Worm (Caenorhabditis elegans) whole organism, L2 larva: ENCODE results near the gene srap-1.

Experiments
- C34F6.9 ChIP-seq: fragments of 150-350 bp; optimal IDR thresholded peaks from 2 replicates; lab custom pipeline; 2014; ENCODE audit warnings: missing biosample characterization, missing genetic modification characterization
- F13H6.1 ChIP-seq: sonication (generic microtip); optimal IDR thresholded peaks from 2 replicates; lab custom pipeline; 2016; ENCODE audit warnings: missing genetic modification characterization, missing compliant biosample characterization
- R02D3.7 ChIP-seq: fragments of 150-350 bp; optimal IDR thresholded peaks from 2 replicates; lab custom pipeline; 2014; ENCODE audit warnings: missing biosample characterization, missing genetic modification characterization
- aly-2 ChIP-seq: fragments of 150-350 bp; optimal IDR thresholded peaks from 2 replicates; lab custom pipeline; 2014; ENCODE audit warnings: missing biosample characterization, missing genetic modification characterization
- blmp-1 ChIP-seq: sonication (generic microtip); optimal IDR thresholded peaks from 2 replicates; lab custom pipeline; 2017; ENCODE audit warnings: missing genetic modification characterization, mild to moderate bottlenecking, missing compliant biosample characterization, antibody characterized with exemption, moderate library complexity; ENCODE audit not compliant: insufficient read depth
- crh-2 ChIP-seq: sonication (generic microtip); optimal IDR thresholded peaks from 2 replicates; lab custom pipeline; 2017; ENCODE audit warnings: missing biosample characterization, missing genetic modification characterization
- dmd-4 ChIP-seq: sonication (generic microtip); optimal IDR thresholded peaks from 2 replicates; lab custom pipeline; 2017; ENCODE audit warnings: missing biosample characterization, missing genetic modification characterization
- elt-1 ChIP-seq: fragments of 150-350 bp; optimal IDR thresholded peaks from 2 replicates; lab custom pipeline; 2014; ENCODE audit warnings: missing biosample characterization, missing genetic modification characterization
- elt-3 ChIP-seq: sonication (generic microtip); optimal IDR thresholded peaks from 2 replicates; lab custom pipeline; 2017; ENCODE audit warnings: missing biosample characterization, missing genetic modification characterization
- fos-1 ChIP-seq: fragments of 150-350 bp; optimal IDR thresholded peaks from 2 replicates; lab custom pipeline; 2014; ENCODE audit warnings: missing biosample characterization, missing genetic modification characterization
- gmeb-1 ChIP-seq: fragments of 150-350 bp; optimal IDR thresholded peaks from 2 replicates; lab custom pipeline; 2014; ENCODE audit warnings: missing biosample characterization, missing genetic modification characterization
- lin-11 ChIP-seq: fragments of 150-350 bp; sonication (generic microtip); optimal IDR thresholded peaks from 2 replicates; lab custom pipeline; 2014; ENCODE audit warnings: missing biosample characterization, missing genetic modification characterization, inconsistent platforms, mixed read lengths
- lin-13 ChIP-seq: fragments of 150-350 bp; optimal IDR thresholded peaks from 2 replicates; lab custom pipeline; 2014; ENCODE audit warnings: missing biosample characterization, missing genetic modification reagents, missing genetic modification characterization
- lin-39 ChIP-seq: fragments of 150-350 bp; optimal IDR thresholded peaks from 2 replicates; lab custom pipeline; 2014; ENCODE audit warnings: missing biosample characterization, missing genetic modification reagents, missing genetic modification characterization
- lsy-2 ChIP-seq, 2 experiments: fragments of 150-350 bp in 1 of 2; sonication (generic microtip) in 1 of 2; optimal IDR thresholded peaks; 2 replicates each; lab custom pipeline; 2014 to 2017; ENCODE audit warnings: missing biosample characterization in 2 of 2, missing genetic modification characterization in 2 of 2
- mab-5 ChIP-seq: fragments of 150-350 bp; optimal IDR thresholded peaks from 2 replicates; lab custom pipeline; 2014; ENCODE audit warnings: missing biosample characterization, missing genetic modification characterization
- mdl-1 ChIP-seq, 2 experiments: fragments of 150-350 bp in 1 of 2; sonication (generic microtip) in 1 of 2; optimal IDR thresholded peaks; 2 replicates each; lab custom pipeline; 2017; ENCODE audit warnings: missing biosample characterization in 2 of 2, missing genetic modification characterization in 2 of 2
- nhr-10 ChIP-seq: sonication (generic microtip); optimal IDR thresholded peaks from 2 replicates; lab custom pipeline; 2017; ENCODE audit warnings: missing biosample characterization, missing genetic modification characterization
- nhr-129 ChIP-seq: fragments of 150-350 bp; optimal IDR thresholded peaks from 2 replicates; lab custom pipeline; 2014; ENCODE audit warnings: missing biosample characterization, missing genetic modification characterization
- nhr-21 ChIP-seq: fragments of 150-350 bp; optimal IDR thresholded peaks from 2 replicates; lab custom pipeline; 2014; ENCODE audit warnings: missing biosample characterization, missing genetic modification characterization
- nhr-237 ChIP-seq: fragments of 150-350 bp; optimal IDR thresholded peaks from 2 replicates; lab custom pipeline; 2014; ENCODE audit warnings: missing biosample characterization, missing genetic modification characterization
- nhr-25 ChIP-seq: fragments of 150-350 bp; sonication (generic microtip); optimal IDR thresholded peaks from 3 replicates; lab custom pipeline; 2014; ENCODE audit warnings: missing biosample characterization, missing genetic modification characterization
- nhr-77 ChIP-seq: fragments of 150-350 bp; optimal IDR thresholded peaks from 2 replicates; lab custom pipeline; 2014; ENCODE audit warnings: missing biosample characterization, missing genetic modification characterization
- skn-1 ChIP-seq: sonication (generic microtip); optimal IDR thresholded peaks from 2 replicates; lab custom pipeline; 2017; ENCODE audit warnings: missing biosample characterization, missing genetic modification characterization
- sma-3 ChIP-seq: sonication (generic microtip); optimal IDR thresholded peaks from 2 replicates; lab custom pipeline; 2016; ENCODE audit warnings: missing genetic modification reagents, missing genetic modification characterization, missing compliant biosample characterization
- sma-9 ChIP-seq, 2 experiments: fragments of 150-350 bp in 1 of 2; sonication (generic microtip) in 1 of 2; optimal IDR thresholded peaks; 2 replicates each; lab custom pipeline; 2014 to 2016; ENCODE audit warnings: missing genetic modification characterization in 2 of 2, mild to moderate bottlenecking in 1 of 2, missing biosample characterization in 1 of 2, missing compliant biosample characterization in 1 of 2, missing genetic modification reagents in 1 of 2, moderate library complexity in 1 of 2
- snpc-4 ChIP-seq: fragments of 150-350 bp; optimal IDR thresholded peaks from 2 replicates; lab custom pipeline; 2014; ENCODE audit warnings: missing biosample characterization, missing genetic modification characterization
- unc-39 ChIP-seq: fragments of 150-350 bp; optimal IDR thresholded peaks from 2 replicates; lab custom pipeline; 2014; ENCODE audit warnings: missing biosample characterization, missing genetic modification characterization
- unc-55 ChIP-seq: fragments of 150-350 bp; sonication (generic microtip); optimal IDR thresholded peaks from 3 replicates; lab custom pipeline; 2014; ENCODE audit warnings: missing biosample characterization, missing genetic modification reagents, missing genetic modification characterization
- unc-62 ChIP-seq: fragments of 150-350 bp; optimal IDR thresholded peaks from 2 replicates; lab custom pipeline; 2014; ENCODE audit warnings: missing biosample characterization, missing genetic modification reagents, missing genetic modification characterization
- ztf-1 ChIP-seq: fragments of 200-800 bp; sonication (Bioruptor generic); conservative IDR thresholded peaks from 2 replicates; pipeline ENCODE4 v1.3.6; 2022; ENCODE audit warnings: missing genetic modification characterization, missing compliant biosample characterization
- ztf-11 ChIP-seq: sonication (generic microtip); optimal IDR thresholded peaks from 2 replicates; lab custom pipeline; 2017; ENCODE audit warnings: missing biosample characterization, missing genetic modification characterization

srap-1 gene

ce11 chrII:11238869-11239647 is 36.0 kb downstream of the srap-1 start, which contains the start of the genes rpn-9 and T06D8.9:
rpn-9 (minus strand) TSS chrII:11238919.
T06D8.9 (plus strand) TSS chrII:11239597.
- peak; percentile 65 for TF ChIP-seq nhr-21
- TF ChIP-seq elt-1 (tag; lab: Kevin White, UChicago) = no peak
- TF ChIP-seq mdl-1 (tag; optimal IDR thresholded peaks at IDR 0.05; lab: Kevin White, UChicago) = peak in 1 of 2 experiments; percentile 38
- TF ChIP-seq blmp-1 (tag; lab: Kevin White, UChicago) = peak; percentile 53
- TF ChIP-seq snpc-4 = peak; percentile 86
- TF ChIP-seq dmd-4 (tag; lab: Kevin White, UChicago) = no peak
- TF ChIP-seq mab-5 = peak; percentile 70
- TF ChIP-seq F13H6.1 (tag; lab: Kevin White, UChicago) = peak; percentile 69
- TF ChIP-seq crh-2 (tag; lab: Kevin White, UChicago) = peak; percentile 89
- no peak for TF ChIP-seq unc-39
- TF ChIP-seq sma-3 (GFP tag; lab: Kevin White, UChicago) = peak; percentile 67
- TF ChIP-seq lin-13 (GFP tag; lab: Kevin White, UChicago) = peak; percentile 85
- peak; percentile 69 to 92 for TF ChIP-seq lsy-2 (tag; optimal IDR thresholded peaks at IDR 0.05; lab: Kevin White, UChicago)
- TF ChIP-seq lin-11 (tag; lab: Kevin White, UChicago) = peak; percentile 45
- peak; percentile 71 for TF ChIP-seq nhr-25 (tag; lab: Kevin White, UChicago)
- TF ChIP-seq C34F6.9 (tag; lab: Kevin White, UChicago) = peak; percentile 95
- no peak for TF ChIP-seq lin-39 (tag; lab: Kevin White, UChicago)
- TF ChIP-seq unc-55 (GFP tag; lab: Kevin White, UChicago) = peak; percentile 97
- peak; percentile 57 for TF ChIP-seq skn-1
- TF ChIP-seq gmeb-1 (tag; lab: Kevin White, UChicago) = peak; percentile 82
- TF ChIP-seq fos-1 (tag; lab: Kevin White, UChicago) = peak; percentile 31
- peak; percentile 66 for TF ChIP-seq sma-9 (GFP tag; optimal IDR thresholded peaks at IDR 0.05; lab: Kevin White, UChicago)
- TF ChIP-seq sma-9 (tag; optimal IDR thresholded peaks at IDR 0.05; lab: Kevin White, UChicago) = no peak
- no peak for TF ChIP-seq nhr-77 (tag; lab: Kevin White, UChicago)
- peak; percentile 83 for TF ChIP-seq nhr-129 (tag; lab: Kevin White, UChicago)
- TF ChIP-seq elt-3 (tag; lab: Kevin White, UChicago) = no peak
- TF ChIP-seq, all 48 proteins: peak for 19

- TF ChIP-seq ztf-11 (tag; lab: Kevin White, UChicago) (no peak), lin-13 (GFP tag; lab: Kevin White, UChicago) (no peak), fos-1 (tag; lab: Kevin White, UChicago) (no peak), C34F6.9 (tag; lab: Kevin White, UChicago) (no peak), elt-3 (tag; lab: Kevin White, UChicago) (no peak), sma-9 (GFP tag; optimal IDR thresholded peaks at IDR 0.05; lab: Kevin White, UChicago) (no peak), sma-9 (tag; optimal IDR thresholded peaks at IDR 0.05; lab: Kevin White, UChicago) (no peak), mdl-1 (tag; optimal IDR thresholded peaks at IDR 0.05; lab: Kevin White, UChicago) (no peak)
Measured at ce11 chrII:11240214-11240613, 37.2 kb downstream of the srap-1 start.

- no peak for TF ChIP-seq aly-2 (tag; lab: Kevin White, UChicago)
- no peak for TF ChIP-seq lsy-2 (tag; optimal IDR thresholded peaks at IDR 0.05; lab: Kevin White, UChicago)
- TF ChIP-seq unc-55 (GFP tag; lab: Kevin White, UChicago) = no peak
- no peak for TF ChIP-seq crh-2 (tag; lab: Kevin White, UChicago)
- no peak for TF ChIP-seq R02D3.7 (tag; lab: Kevin White, UChicago)
- no peak for TF ChIP-seq ztf-1 (GFP tag; lab: Robert Waterston, UW)
- no peak for TF ChIP-seq blmp-1 (tag; lab: Kevin White, UChicago)
- no peak for TF ChIP-seq unc-62 (GFP tag; lab: Kevin White, UChicago)
- TF ChIP-seq lin-11 (tag; lab: Kevin White, UChicago) = no peak
- TF ChIP-seq, all 48 proteins: peak for 0
Measured at ce11 chrII:11240963-11241362, 37.9 kb downstream of the srap-1 start.

ce11 chrII:11241497-11241896 is 38.5 kb downstream of the srap-1 start:
- TF ChIP-seq nhr-237 (tag; lab: Kevin White, UChicago) = no peak
- no peak for TF ChIP-seq unc-55 (GFP tag; lab: Kevin White, UChicago)
- TF ChIP-seq nhr-10 = no peak
- no peak for TF ChIP-seq unc-62 (GFP tag; lab: Kevin White, UChicago)
- TF ChIP-seq, all 48 proteins: peak for 0
